Fruit fly (Drosophila melanogaster): Measurements from ENCODE around the gene Pdp1.

The Pdp1 gene

DNA sequence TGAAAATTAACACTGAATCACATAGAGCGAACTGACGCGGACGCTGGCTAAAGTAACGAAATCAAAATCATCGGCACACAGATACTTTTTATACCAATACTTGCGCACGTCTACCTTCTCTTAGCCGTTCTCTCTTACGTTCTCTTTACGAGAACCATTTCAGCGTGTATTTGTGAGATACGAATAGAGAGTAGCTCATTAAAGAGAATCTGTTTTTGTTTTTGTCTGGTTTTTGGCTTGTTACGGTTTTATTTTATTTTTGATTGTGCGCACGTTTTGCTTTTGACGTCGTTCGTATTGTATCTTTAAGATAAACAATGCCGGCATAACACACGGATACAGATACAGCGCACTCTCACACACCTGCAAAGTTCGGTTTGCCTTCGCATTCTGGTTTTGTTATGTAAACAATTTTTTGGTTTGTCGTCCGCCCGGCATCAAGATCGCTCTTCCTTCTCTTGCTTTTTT is 61.8 kb downstream of the Pdp1 start:
- TF ChIP-seq noc (tag; optimal IDR thresholded peaks at IDR 0.05), result no peak

DNA sequence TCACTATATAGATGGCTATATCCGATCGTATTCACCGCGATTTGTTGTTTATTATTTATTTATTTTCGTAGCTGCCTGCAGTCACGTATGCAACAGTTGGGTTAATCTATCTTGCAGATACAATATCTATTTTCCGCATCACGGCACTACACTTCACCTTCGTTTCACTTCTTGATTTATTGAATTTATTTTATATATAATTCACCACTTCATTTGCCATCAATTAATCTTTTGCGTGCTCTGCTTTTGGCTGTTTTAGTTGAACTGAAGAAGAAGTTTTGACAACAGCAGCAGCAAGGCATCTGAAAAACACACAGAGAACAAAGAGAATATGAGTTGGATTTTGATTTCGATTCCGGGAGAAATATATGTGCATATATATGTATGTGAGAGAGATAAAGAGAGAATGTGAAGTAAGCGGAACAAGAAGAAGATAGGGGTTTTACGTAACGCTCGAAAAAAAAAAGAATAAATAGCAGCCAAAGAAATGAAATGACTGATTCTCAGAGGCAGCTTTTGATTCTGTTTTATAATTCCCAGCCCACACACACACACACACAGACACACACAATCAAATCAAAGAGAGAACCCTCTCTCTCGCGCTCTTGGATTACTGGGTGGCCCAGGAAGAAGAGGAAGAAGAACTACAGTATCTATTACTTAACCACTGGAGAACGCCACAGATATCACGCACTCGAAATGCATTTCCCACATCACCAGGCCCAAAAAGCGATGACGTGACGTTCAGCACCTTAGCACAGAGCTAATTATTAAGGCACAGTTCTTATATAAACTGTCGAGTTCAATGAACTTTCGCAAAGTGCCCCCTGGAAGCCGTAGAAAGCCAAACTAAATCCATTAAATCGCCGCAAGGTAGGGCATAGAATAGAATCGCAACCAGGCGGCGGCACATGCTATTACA is 62.5 kb downstream of the Pdp1 start:
- no peak for TF ChIP-seq noc (tag; optimal IDR thresholded peaks at IDR 0.05)

DNA sequence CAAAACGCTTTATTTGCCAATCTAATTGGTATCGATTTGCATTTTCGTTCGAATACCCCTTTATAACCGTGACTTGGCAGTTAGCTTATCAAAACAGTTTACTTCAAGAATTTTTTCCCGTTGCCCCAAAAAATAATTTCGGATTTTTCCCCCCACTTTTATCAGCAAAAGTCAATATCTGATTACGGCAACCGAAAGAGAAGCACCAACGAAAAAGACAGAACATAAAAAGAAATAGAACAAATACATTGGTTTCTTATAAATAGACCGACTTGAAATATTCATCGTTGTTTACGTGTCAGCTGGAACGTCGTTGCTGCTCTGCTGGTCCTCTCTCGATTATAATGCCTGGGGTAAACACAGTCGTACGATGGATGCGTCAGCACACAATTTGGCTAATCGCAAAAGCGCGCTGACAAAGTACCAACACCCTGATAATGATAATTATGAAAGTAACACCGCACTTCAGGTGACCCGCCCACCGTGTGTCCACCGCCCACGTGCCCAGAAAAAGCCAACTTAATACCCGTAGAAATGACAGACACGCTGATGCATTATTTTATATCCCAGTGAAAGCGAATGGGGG is 65.8 kb downstream of the Pdp1 start:
- TF ChIP-seq noc (tag; optimal IDR thresholded peaks at IDR 0.05), result peak; percentile 7

DNA sequence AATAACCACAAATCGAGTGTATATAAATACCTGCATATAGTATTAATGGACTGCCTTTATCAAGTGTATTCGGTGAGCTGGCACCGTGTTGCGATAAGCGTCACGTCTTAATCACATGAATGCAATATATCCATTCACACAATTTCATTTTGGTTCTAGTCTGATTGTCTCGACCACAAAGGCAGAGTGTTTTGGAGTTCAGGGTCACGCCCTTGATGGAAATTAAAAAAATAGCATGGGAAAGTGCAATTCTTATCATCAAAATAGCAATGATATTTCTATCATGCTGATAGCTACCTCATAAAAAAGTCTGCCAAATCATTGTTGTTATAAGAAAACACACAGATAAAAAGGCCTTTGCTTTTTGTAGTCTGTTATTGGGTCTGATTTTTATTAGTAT is 74.4 kb downstream of the Pdp1 start:
- TF ChIP-seq noc (tag; optimal IDR thresholded peaks at IDR 0.05), result no peak

DNA sequence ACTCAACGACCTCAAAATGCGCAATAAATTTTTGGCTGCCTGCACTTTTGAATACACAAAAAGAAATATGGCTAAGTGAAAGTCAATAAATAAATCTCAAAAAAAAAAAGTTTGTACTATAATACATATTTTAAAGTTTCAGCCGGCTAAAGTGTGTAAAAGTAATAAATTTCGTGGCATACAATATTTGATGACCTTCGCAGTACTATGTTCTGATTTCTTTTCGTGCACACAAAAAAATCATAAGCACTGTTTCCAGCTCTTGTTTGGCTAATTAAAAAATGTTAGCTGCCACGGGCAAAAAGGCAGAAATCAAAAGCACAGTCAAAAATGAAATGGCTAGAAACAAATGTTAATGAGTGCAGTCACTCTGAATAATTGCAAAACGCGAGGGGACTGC is 74.9 kb downstream of the Pdp1 start:
- no peak for TF ChIP-seq noc (tag; optimal IDR thresholded peaks at IDR 0.05)

DNA sequence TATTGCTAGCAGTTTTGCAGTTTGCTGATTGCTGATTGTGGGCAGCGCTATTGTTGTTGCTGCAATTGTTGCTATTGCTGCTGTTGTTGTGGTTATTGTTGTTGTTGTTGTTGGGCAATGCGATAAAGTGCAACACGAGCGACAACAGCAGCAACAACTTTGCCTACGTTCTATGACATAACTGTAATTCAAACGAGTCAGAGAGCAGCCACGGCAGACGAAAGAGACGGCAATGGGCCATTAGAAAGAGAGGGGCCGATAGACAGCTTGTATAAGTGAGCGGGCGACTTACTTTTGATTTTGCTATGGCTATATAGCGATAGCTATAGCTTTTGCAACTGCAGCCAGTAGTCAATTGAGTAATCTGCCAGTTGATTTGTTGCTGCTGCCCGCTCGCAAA is 76.9 kb downstream of the Pdp1 start:
- TF ChIP-seq noc (tag; optimal IDR thresholded peaks at IDR 0.05), result no peak

DNA sequence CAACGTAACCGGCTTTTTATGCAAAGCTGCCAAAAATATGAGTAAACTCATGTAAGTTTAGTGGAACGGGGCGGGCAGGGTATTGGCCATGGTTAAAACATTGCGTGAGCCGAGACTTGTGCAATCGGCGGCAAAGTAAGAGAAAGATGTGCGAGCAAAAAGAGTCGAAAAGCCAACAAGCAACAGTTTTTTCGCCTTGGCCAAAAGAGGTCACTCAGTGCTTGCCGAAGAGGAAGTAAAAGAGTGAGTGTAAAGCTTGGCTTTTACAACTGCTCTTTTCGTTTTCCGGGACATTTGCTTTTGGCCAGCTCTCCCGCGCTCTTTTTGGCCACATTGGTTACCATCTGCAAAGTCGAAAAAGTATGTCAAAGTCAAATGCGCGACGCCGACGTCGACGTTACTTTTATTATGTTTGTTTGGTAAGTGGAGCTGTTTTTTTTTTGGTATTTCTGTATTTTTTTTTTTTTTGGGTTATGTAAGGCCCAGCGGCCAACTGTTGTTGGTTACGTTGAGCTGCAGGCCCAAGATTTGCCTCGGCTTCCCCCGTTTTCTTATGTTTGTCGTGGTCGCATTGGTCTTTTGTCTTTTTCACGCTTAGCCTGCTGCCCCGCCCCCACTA is 79.3 kb downstream of the Pdp1 start:
- TF ChIP-seq noc (tag; optimal IDR thresholded peaks at IDR 0.05), result no peak

DNA sequence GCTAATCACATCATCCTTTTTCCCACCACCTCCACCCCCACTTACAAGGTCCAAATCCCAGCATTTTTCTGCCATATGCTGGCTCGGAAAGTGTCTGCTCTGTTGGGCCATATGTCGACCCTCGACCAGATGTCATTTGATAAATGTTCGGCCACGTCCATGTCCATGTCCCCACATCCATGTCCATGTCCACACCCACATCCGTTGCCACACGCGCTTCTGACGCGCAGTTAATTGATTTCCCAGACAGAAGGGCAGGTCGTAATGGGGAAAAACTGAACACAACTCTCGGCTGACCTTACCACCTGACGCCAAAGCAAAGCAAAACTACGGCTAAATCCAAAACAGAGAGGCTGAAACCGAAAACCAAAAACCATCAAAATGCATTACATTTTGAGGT is 80.2 kb downstream of the Pdp1 start:
- no peak for TF ChIP-seq noc (tag; optimal IDR thresholded peaks at IDR 0.05)

DNA sequence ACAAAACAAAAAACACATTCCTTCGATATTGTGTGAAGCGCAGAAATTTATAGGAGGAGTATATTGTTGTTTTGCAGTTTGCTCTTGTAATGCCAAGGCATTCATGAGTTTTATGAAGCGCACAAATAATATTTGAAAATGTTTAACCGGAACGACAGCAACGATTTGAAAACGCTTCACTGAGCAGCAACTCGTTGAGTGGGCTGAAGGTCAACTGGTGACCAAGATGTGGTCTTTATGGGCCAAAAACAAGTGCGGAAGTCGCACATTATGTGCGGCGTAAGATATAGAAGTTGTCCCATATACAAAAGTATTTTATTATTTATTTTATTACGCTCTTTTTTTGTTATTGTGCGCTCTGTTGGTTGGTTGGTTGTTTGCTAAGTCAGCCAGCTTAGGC is 80.9 kb downstream of the Pdp1 start:
- TF ChIP-seq noc (tag; optimal IDR thresholded peaks at IDR 0.05), result no peak

DNA sequence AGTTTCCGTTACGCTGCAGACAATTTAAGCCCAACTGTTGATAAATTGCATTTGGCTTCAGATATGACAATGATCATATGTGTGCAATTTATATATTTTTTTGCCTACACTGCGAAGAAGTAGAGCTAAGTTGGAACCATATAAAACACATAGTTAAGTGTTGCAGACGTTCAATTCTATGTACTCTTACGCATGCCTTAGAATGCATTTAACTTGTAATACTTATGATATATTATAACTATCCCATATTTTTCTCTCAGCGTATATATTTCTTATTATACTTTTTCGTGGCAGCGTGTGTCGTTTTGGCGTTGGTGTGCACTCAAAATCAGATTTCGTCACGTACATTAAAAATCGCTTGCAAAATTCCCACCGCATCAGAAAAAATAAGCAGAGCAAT is 83.8 kb downstream of the Pdp1 start:
- TF ChIP-seq noc (tag; optimal IDR thresholded peaks at IDR 0.05), result no peak

DNA sequence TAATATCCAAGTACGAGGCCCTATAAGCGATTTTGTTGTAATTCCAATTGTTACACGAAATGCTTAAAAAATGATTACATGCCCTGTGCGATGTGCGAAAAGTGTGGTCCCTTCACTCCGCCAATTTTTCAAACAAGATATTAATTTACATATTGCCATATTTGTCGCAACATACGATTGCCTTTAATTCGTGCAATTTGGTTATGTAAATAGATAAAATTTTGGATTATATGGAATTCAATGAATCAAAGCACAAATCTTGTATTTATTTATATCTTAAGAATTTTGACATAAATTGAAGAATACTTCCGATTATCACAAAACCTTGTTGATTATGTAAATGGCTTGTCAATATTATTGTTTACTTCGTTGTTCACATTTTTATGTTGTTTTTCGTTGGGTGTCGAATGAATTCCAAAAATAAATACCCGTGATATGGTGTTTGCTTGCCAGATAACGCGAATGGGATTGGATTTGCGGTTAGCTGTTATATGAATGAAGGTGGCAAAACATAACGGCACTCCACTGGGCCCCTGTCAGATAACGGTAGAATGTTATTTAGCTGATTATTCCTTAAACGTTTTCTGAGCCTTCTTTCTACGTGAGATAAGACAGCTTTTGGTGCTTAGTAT is 85.0 kb downstream of the Pdp1 start:
- no peak for TF ChIP-seq noc (tag; optimal IDR thresholded peaks at IDR 0.05)

DNA sequence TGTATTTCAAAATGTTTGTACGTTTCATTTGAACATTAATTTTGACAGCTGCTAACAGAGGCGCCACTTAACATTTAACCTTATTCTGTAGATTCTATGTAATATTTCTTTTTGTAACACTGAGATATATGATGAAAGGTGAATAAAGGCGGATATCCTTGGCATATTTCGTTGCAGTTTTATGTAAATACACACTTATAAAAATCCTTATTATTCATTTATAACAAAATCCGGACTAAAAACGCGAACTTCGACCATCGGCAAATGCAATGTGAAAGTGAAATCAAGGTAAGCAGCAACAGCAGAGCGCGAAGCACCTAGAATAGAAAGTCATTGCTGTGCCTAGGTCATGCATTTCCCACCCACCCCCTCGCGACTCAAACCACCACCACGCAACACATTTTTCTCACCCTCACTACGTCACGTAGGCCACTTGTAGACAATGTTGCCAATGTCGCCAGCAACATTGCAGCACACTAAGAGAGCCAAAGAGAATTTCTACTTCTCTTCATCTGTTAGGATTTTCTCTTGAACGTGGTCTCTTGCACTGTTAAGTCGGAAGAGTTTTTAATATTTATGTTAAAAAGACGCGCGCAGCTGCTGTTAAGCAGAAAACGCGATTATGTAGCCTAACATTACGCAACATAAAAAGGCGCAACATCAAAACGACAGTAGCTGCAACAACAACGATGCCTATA is 85.7 kb downstream of the Pdp1 start:
- TF ChIP-seq noc (tag; optimal IDR thresholded peaks at IDR 0.05), result no peak

DNA sequence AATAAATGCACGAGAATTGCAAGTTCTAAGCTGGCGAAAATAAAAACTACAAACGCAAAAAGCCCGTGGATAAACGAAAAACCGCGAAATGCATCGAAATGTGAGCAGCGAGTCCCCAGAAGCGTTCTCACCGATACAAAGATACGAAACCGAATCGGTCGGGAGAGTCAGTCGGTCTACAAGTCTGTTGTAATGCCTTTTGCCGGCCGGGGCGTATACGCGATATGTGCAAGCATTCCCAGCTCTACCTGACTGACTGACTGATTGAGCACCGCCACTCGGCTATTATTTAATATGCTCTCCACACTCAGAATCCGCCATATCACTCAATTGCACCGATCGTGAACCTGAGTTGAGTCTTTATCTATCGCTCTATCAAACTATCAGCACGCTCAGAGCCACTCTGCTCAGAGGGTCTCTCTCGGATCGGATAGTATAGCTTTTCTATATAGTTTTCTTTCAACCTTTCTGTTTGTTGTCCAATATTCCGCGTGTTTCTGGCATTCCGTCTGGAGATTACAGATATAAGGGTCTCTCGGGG is 91.7 kb downstream of the Pdp1 start, which contains the start of gene Clk:
TSS of gene Clk (minus strand) at position 239 of the 541 bp plus-strand sequence.
- TF ChIP-seq noc (tag; optimal IDR thresholded peaks at IDR 0.05), result no peak

DNA sequence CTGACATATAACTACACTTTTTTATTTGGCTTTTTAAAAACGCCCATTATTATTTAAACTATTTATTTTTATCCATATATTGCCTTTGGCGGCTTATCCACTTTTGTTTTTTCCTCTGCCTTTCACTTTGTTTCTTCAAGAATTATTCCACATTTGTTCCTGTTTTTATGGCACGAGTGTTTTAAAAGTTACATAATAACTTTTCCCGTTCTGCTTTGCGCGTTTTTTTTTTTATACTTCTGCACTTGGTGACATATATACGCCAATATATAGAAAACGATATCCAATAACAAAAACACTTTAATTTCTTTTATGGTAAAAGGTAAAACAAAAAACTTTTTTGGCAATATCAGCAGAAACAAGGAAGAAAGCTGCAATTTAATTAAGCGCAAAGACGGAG is 92.5 kb downstream of the Pdp1 start:
- TF ChIP-seq noc (tag; optimal IDR thresholded peaks at IDR 0.05), result no peak

DNA sequence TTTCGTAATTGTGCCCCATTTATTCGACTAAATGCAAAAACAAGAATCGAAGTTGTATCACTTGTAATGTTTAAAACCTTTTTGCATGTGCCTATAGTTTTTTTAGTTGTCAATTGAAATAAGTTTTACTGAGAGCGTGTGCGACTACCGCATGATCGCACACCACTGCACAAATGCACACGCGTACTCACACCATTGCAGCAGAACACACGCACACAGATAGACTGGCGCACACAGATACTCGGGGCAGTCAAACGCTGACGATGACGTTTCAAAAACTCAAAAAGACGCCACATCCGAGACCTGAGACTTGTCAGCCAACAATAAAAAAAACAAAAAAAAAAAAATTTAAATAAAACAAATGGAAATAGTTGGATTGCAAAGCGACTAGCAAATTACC is 93.6 kb downstream of the Pdp1 start:
- no peak for TF ChIP-seq noc (tag; optimal IDR thresholded peaks at IDR 0.05)

Measured in whole organism, larva.